Fruit fly (Drosophila melanogaster): ENCODE data around the gene CG13837.

Gene CG13837

DNA sequence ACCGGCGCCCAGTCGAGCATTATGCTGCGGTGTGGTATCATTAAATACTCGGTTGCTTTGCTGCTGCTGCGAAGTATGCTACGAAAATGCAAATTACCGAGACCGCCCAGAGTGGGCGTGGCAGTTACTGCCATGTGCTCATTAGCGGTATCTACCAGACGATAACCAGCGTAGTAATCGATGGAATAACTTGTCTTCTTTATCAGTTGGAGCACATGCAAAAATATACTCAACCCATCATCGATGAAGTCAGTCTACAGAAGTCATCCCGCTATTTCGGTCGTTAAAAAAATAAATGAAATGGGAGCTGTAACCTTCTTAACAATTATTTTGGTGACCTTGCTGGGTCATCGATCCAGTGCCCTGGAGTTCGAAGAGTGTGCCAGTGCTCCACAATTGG is at the start of gene CG13837:
TSS of gene CG13837 (plus strand) at position 301 of the 400 bp plus-strand sequence.
- TF ChIP-seq cic (GFP tag; optimal IDR thresholded peaks at IDR 0.05) (no peak), Clk (GFP tag; optimal IDR thresholded peaks at IDR 0.05) (no peak), toe (GFP tag; optimal IDR thresholded peaks at IDR 0.05) (no peak), CG5204 (GFP tag; optimal IDR thresholded peaks at IDR 0.05) (no peak), pad (GFP tag; optimal IDR thresholded peaks at IDR 0.05) (no peak), cnc (optimal IDR thresholded peaks at IDR 0.05) (no peak), CG12768 (GFP tag; optimal IDR thresholded peaks at IDR 0.05) (no peak), CG1620 (GFP tag; optimal IDR thresholded peaks at IDR 0.05) (no peak), bab1 (GFP tag; optimal IDR thresholded peaks at IDR 0.05) (no peak), CG7045 (GFP tag; optimal IDR thresholded peaks at IDR 0.05) (no peak), tj (GFP tag; optimal IDR thresholded peaks at IDR 0.05) (no peak), CG7101 (tag; optimal IDR thresholded peaks at IDR 0.05) (no peak)

- TF ChIP-seq Crg-1 (GFP tag; optimal IDR thresholded peaks at IDR 0.05) (no peak), kay (GFP tag; ENCODE audit: borderline replicate concordance) (peak; percentile 51)
These were observed 45.7 kb upstream of the CG13837 start, which contains the start of gene Nha2 for dm6 chr3R:22997912-22998622. TSS of gene Nha2 (minus strand) at chr3R:22998528.

DNA sequence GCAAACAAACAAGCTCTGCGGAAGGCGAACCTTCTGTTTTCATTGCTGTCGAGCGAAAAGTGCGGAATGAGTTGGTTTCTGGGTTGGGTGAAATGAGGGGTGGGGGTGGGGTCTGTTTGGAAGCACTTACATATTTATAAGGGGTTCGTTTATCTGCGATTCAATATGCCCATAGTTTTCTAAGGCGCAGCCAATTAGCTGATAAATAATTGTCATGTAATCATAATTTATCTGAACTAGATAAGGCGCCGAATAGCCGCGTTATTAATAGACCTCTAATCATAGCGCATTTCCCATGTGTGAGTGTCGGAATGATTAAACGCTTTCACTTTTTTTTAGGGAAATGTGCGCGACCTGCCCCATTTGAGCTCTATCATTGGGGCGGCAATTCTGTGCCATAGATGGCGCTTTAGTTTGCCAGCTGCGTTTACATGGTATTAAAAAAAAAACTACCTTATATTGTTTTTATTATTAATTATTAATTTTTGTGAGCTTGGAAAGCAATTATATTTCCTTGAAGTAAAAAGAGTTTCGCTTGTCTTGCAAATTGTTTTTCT is 45.1 kb upstream of the CG13837 start:
- TF ChIP-seq bab1 (GFP tag; optimal IDR thresholded peaks at IDR 0.05), result no peak
- TF ChIP-seq Clk (GFP tag; optimal IDR thresholded peaks at IDR 0.05), result no peak
- TF ChIP-seq kay (GFP tag; ENCODE audit: borderline replicate concordance), result no peak
- no peak for TF ChIP-seq Hr96 (GFP tag; optimal IDR thresholded peaks at IDR 0.05)
- TF ChIP-seq Crg-1 (GFP tag; optimal IDR thresholded peaks at IDR 0.05), result no peak
- TF ChIP-seq CG11617 (GFP tag; optimal IDR thresholded peaks at IDR 0.05), result no peak
- no peak for TF ChIP-seq CG12768 (GFP tag; optimal IDR thresholded peaks at IDR 0.05)
- TF ChIP-seq CG14711 (tag; optimal IDR thresholded peaks at IDR 0.05), result no peak
- TF ChIP-seq CG1620 (GFP tag; optimal IDR thresholded peaks at IDR 0.05), result no peak
- TF ChIP-seq Mnt (GFP tag; optimal IDR thresholded peaks at IDR 0.05), result no peak
- TF ChIP-seq CG7101 (tag; optimal IDR thresholded peaks at IDR 0.05), result no peak
- TF ChIP-seq tj (GFP tag; optimal IDR thresholded peaks at IDR 0.05), result no peak
- no peak for TF ChIP-seq pad (GFP tag; optimal IDR thresholded peaks at IDR 0.05)
- no peak for TF ChIP-seq CG7045 (GFP tag; optimal IDR thresholded peaks at IDR 0.05)
- no peak for TF ChIP-seq CG5204 (GFP tag; optimal IDR thresholded peaks at IDR 0.05)

DNA sequence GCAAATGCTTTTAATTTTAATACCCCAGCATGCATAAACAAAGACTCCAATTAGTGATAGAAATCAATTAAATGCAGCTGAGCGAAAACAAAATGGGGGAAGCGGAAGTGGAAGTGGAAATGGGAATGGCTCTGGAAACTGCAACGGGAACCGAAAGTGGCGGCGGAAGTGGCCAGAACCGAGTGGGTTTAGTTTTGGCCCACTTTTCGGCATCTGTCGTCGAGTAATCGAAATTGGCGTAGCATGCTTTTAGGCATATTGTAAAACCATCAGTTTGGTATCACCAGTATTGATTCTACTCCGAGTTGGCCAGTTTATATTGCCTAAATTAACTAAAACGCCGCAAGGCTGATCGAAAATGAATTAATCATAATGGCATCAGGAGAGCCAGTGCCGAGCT is 39.6 kb upstream of the CG13837 start:
- TF ChIP-seq CG1620 (GFP tag; optimal IDR thresholded peaks at IDR 0.05) (no peak), Clk (GFP tag; optimal IDR thresholded peaks at IDR 0.05) (no peak), bab1 (GFP tag; optimal IDR thresholded peaks at IDR 0.05) (peak; percentile 60), CG11617 (GFP tag; optimal IDR thresholded peaks at IDR 0.05) (no peak), cic (GFP tag; optimal IDR thresholded peaks at IDR 0.05) (no peak), pad (GFP tag; optimal IDR thresholded peaks at IDR 0.05) (no peak)

DNA sequence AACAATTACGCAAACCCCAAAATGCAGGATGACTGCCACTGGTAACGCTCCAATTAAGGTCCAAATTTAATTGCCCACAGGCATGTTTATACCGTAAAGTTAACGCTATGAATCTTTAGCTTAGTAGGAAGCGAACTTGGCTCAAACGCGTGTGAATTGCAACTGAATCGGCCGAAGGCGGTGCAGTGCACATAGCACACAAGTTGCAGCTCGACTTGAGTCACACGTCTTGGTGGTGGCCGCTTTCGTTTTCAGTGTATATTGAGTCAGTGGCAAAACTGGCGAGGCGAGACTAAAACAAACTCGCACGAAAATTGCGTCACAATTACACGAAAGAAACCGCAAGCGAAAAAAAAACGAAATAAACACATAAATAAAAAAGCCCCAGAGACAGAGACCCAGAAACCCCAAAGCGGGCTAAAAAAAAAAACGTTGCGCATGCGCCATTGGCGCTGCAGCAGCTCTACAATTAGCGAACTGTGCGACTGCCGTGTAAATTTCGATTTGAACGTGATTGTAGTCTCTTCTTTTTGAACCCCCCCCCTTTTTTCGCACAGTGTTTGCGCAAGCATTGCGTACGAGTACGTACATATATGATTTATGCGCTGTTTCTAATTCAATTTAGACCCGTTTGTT is 34.2 kb upstream of the CG13837 start:
- TF ChIP-seq bab1 (GFP tag; optimal IDR thresholded peaks at IDR 0.05), result no peak
- no peak for TF ChIP-seq tj (GFP tag; optimal IDR thresholded peaks at IDR 0.05)
- no peak for TF ChIP-seq Clk (GFP tag; optimal IDR thresholded peaks at IDR 0.05)
- TF ChIP-seq Hr96 (GFP tag; optimal IDR thresholded peaks at IDR 0.05), result no peak
- no peak for TF ChIP-seq CG5204 (GFP tag; optimal IDR thresholded peaks at IDR 0.05)
- TF ChIP-seq pad (GFP tag; optimal IDR thresholded peaks at IDR 0.05), result no peak
- TF ChIP-seq CG1620 (GFP tag; optimal IDR thresholded peaks at IDR 0.05), result no peak
- no peak for TF ChIP-seq CG7101 (tag; optimal IDR thresholded peaks at IDR 0.05)
- TF ChIP-seq Mnt (GFP tag; optimal IDR thresholded peaks at IDR 0.05), result no peak
- TF ChIP-seq CG33017 (tag; optimal IDR thresholded peaks at IDR 0.05), result no peak
- TF ChIP-seq cnc (optimal IDR thresholded peaks at IDR 0.05), result no peak
- no peak for TF ChIP-seq CG11617 (GFP tag; optimal IDR thresholded peaks at IDR 0.05)
- TF ChIP-seq Crg-1 (GFP tag; optimal IDR thresholded peaks at IDR 0.05), result no peak
- TF ChIP-seq CG7045 (GFP tag; optimal IDR thresholded peaks at IDR 0.05), result no peak
- TF ChIP-seq cic (GFP tag; optimal IDR thresholded peaks at IDR 0.05), result no peak
- TF ChIP-seq CG14711 (tag; optimal IDR thresholded peaks at IDR 0.05), result no peak
- no peak for TF ChIP-seq ovo (GFP tag; optimal IDR thresholded peaks at IDR 0.05)

DNA sequence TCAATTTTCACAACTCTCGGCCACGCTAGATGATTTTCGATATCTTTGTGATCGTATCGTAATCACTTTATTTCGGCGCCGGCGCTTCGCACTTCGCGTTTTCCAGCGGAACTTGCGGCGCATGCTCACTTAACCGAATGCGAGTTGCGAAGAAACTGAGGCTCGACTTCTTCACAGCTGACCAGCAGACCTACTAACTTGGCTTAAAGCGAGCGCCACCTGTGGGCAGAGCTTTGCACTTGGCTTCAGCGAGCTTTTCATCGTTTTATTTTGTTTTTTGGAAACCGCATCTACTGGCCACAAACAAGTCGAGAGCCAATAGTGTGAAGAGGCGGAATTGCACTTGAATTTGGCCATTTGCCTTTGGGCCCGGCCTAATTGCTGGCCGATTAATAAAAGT is 33.4 kb upstream of the CG13837 start, which contains the start of gene CG34375:
TSS of gene CG34375 (minus strand) at position 157 of the 400 bp plus-strand sequence.
- TF ChIP-seq kay (GFP tag; ENCODE audit: borderline replicate concordance) (no peak), CG7045 (GFP tag; optimal IDR thresholded peaks at IDR 0.05) (no peak), CG33017 (tag; optimal IDR thresholded peaks at IDR 0.05) (no peak), pad (GFP tag; optimal IDR thresholded peaks at IDR 0.05) (no peak), bab1 (GFP tag; optimal IDR thresholded peaks at IDR 0.05) (no peak), Mnt (GFP tag; optimal IDR thresholded peaks at IDR 0.05) (no peak), cic (GFP tag; optimal IDR thresholded peaks at IDR 0.05) (no peak), tj (GFP tag; optimal IDR thresholded peaks at IDR 0.05) (no peak), CG12768 (GFP tag; optimal IDR thresholded peaks at IDR 0.05) (no peak), Hr96 (GFP tag; optimal IDR thresholded peaks at IDR 0.05) (no peak)

Data from whole organism, adult.